Fruit fly (Drosophila melanogaster): ENCODE measurements around the gene CASK.

dm6 chr3R:21740766-21741350 is 81.6 kb downstream of the CASK start:
- TF ChIP-seq jim (GFP tag; optimal IDR thresholded peaks at IDR 0.05) (no peak), Dfd (GFP tag; optimal IDR thresholded peaks at IDR 0.05) (no peak), woc (GFP tag; optimal IDR thresholded peaks at IDR 0.05) (no peak), Abd-B (GFP tag; optimal IDR thresholded peaks at IDR 0.05) (no peak), fru (GFP tag; optimal IDR thresholded peaks at IDR 0.05) (no peak), Rel (GFP tag; optimal IDR thresholded peaks at IDR 0.05) (no peak), Rel (tag; optimal IDR thresholded peaks at IDR 0.05) (peak; percentile 95), pan (optimal IDR thresholded peaks at IDR 0.05) (no peak), usp (GFP tag; optimal IDR thresholded peaks at IDR 0.05) (no peak), N (GFP tag; optimal IDR thresholded peaks at IDR 0.05) (no peak), dl (GFP tag; optimal IDR thresholded peaks at IDR 0.05; ENCODE audit: insufficient read depth in 1 of 2, partially characterized antibody in 2 of 2) (no peak), Hr78 (GFP tag; optimal IDR thresholded peaks at IDR 0.05) (no peak), sv (GFP tag; optimal IDR thresholded peaks at IDR 0.05) (no peak), Hnf4 (GFP tag; optimal IDR thresholded peaks at IDR 0.05) (no peak)

All from whole organism, wandering third instar larva.